Worm (Caenorhabditis elegans) whole organism, young adult: ENCODE results near the gene unc-103.

ENCODE experiments used
- Y67H2A.10 ChIP-seq: fragments of 200-800 bp; sonication (Bioruptor generic); conservative IDR thresholded peaks from 2 replicates; pipeline ENCODE4 v1.3.6; 2022; ENCODE audit warnings: missing genetic modification reagents, missing genetic modification characterization, missing compliant biosample characterization
- cebp-1 ChIP-seq, 2 experiments: fragments of 200-800 bp in 1 of 2; sonication (Bioruptor generic) in 1 of 2; sonication (generic microtip) in 1 of 2; IDR thresholded peaks in 1 of 2; optimal IDR thresholded peaks in 1 of 2; 2 replicates each; pipeline versions ENCODE4 v1.3.6 to Lab custom; 2017 to 2022; ENCODE audit warnings: missing compliant biosample characterization in 2 of 2, missing genetic modification characterization in 2 of 2, mild to moderate bottlenecking in 1 of 2, missing genetic modification reagents in 1 of 2, moderate library complexity in 1 of 2
- let-607 ChIP-seq, 2 experiments: fragments of 200-800 bp in 1 of 2; sonication (Bioruptor generic) in 1 of 2; sonication (generic microtip) in 1 of 2; optimal IDR thresholded peaks; 2 replicates each; lab custom pipeline; 2016 to 2018; ENCODE audit warnings: mild to moderate bottlenecking in 2 of 2, missing compliant biosample characterization in 2 of 2, missing genetic modification characterization in 2 of 2, moderate library complexity in 2 of 2, missing genotype in 1 of 2
- lin-40 ChIP-seq: sonication (generic microtip); optimal IDR thresholded peaks from 2 replicates; lab custom pipeline; 2016; ENCODE audit warnings: missing genetic modification characterization, mild to moderate bottlenecking, missing compliant biosample characterization, missing genotype, missing genetic modification reagents
- madf-10 ChIP-seq: sonication (generic microtip); optimal IDR thresholded peaks from 2 replicates; lab custom pipeline; 2016; ENCODE audit warnings: mild to moderate bottlenecking, missing genetic modification characterization, missing compliant biosample characterization
- nhr-90 ChIP-seq: sonication (generic microtip); optimal IDR thresholded peaks from 2 replicates; lab custom pipeline; 2016; ENCODE audit warnings: missing genotype, mild to moderate bottlenecking, missing genetic modification characterization, missing compliant biosample characterization
- pha-4 ChIP-seq: fragments of 150-350 bp; sonication (generic microtip); optimal IDR thresholded peaks from 2 replicates; lab custom pipeline; 2014; ENCODE audit warnings: missing biosample characterization, missing genetic modification reagents, missing genetic modification characterization
- rpc-1 ChIP-seq, 2 experiments: fragments of 150-350 bp in 1 of 2; sonication (generic microtip) in 1 of 2; optimal IDR thresholded peaks; 2 replicates each; lab custom pipeline; 2014 to 2018; ENCODE audit warnings: missing biosample characterization in 1 of 2, missing genetic modification characterization in 1 of 2, missing genetic modification reagents in 1 of 2, missing genotype in 1 of 2
- snpc-3.4 ChIP-seq: sonication (generic microtip); optimal IDR thresholded peaks from 2 replicates; lab custom pipeline; 2017; ENCODE audit warnings: missing genetic modification characterization, mild to moderate bottlenecking, missing compliant biosample characterization, antibody characterized with exemption, moderate library complexity, missing genotype, missing genetic modification reagents
- sptf-2 ChIP-seq: fragments of 200-800 bp; sonication (Bioruptor generic); optimal IDR thresholded peaks from 2 replicates; lab custom pipeline; 2018; ENCODE audit warnings: mild to moderate bottlenecking, missing genetic modification characterization, missing compliant biosample characterization

ce11 chrIII:4120386-4120785, 5.2 kb downstream of the unc-103 start:
- no peak for TF ChIP-seq madf-10 (tag; lab: Kevin White, UChicago)
- no peak for TF ChIP-seq pha-4 (tag; lab: Kevin White, UChicago)
- no peak for TF ChIP-seq snpc-3.4
- TF ChIP-seq Y67H2A.10: no peak
- TF ChIP-seq lin-40: no peak
- TF ChIP-seq cebp-1 (GFP tag; IDR thresholded peaks at IDR 0.05; lab: Robert Waterston, UW): no peak
- no peak for TF ChIP-seq cebp-1 (tag; optimal IDR thresholded peaks at IDR 0.05; lab: Kevin White, UChicago)
- no peak for TF ChIP-seq rpc-1 (optimal IDR thresholded peaks at IDR 0.05; lab: Kevin White, UChicago)
- TF ChIP-seq rpc-1 (tag; optimal IDR thresholded peaks at IDR 0.05; lab: Kevin White, UChicago): no peak
- TF ChIP-seq nhr-90: no peak
- no peak for TF ChIP-seq sptf-2 (GFP tag; lab: Kevin White, UChicago)
- TF ChIP-seq let-607 (tag; optimal IDR thresholded peaks at IDR 0.05; lab: Kevin White, UChicago): no peak
